Fruit fly (Drosophila melanogaster): Measurements from ENCODE around the gene Lgr4.
A peak's percentile ranks its signal among the peaks of the same experiment; 100 is the strongest.

The Lgr4 gene

DNA sequence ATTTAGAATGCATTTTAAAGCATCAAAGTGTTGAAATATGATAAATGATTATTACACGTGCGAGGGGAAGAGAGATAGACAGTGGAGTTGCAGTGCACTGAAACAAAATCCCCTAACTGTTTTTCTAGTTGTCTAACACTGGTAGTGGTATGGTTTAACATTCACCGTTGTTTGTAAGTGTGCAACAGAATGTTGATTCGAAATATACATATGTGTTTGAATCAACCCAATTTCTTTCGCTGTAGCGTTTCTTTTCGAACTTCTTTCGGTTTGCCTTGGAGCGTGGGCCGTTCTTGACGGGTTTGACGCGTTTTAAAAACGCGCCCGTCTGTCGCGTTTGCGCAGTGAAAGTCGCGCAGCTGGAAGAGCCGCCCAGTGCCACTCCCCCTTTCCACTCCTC, 32.3 kb upstream of the Lgr4 start:
- TF ChIP-seq CG3726 (GFP tag; IDR thresholded peaks at IDR 0.05) (no peak), CG15269 (tag; optimal IDR thresholded peaks at IDR 0.05) (no peak), Rfx (GFP tag; IDR thresholded peaks at IDR 0.05) (no peak), sens (GFP tag) (peak; percentile 74), grn (GFP tag; optimal IDR thresholded peaks at IDR 0.05) (no peak), jigr1 (GFP tag; IDR thresholded peaks at IDR 0.05) (no peak), ken (GFP tag; IDR thresholded peaks at IDR 0.05) (no peak), kah (GFP tag; optimal IDR thresholded peaks at IDR 0.05) (no peak), trh (GFP tag; optimal IDR thresholded peaks at IDR 0.05) (no peak), CG12071 (GFP tag; optimal IDR thresholded peaks at IDR 0.05) (no peak), tin (GFP tag; optimal IDR thresholded peaks at IDR 0.05) (no peak), Sry-β (GFP tag; optimal IDR thresholded peaks at IDR 0.05) (no peak), Sox100B (GFP tag; optimal IDR thresholded peaks at IDR 0.05) (no peak), ATbp (GFP tag; optimal IDR thresholded peaks at IDR 0.05) (peak; percentile 1), MESR4 (GFP tag; optimal IDR thresholded peaks at IDR 0.05) (no peak), CG17829 (tag; optimal IDR thresholded peaks at IDR 0.05) (peak; percentile 12), CG30431 (GFP tag; optimal IDR thresholded peaks at IDR 0.05) (no peak), CG6689 (GFP tag; IDR thresholded peaks at IDR 0.05) (0 out of 2 replicates have a peak, but pooled peaks have one; percentile 16), gt (GFP tag; IDR thresholded peaks at IDR 0.05) (no peak), CG9727 (GFP tag; optimal IDR thresholded peaks at IDR 0.05) (no peak), bsh (GFP tag; optimal IDR thresholded peaks at IDR 0.05) (peak in 1 of 2 experiments; percentile 55), Ssrp (tag; optimal IDR thresholded peaks at IDR 0.05) (peak; percentile 24), CG1603 (tag; optimal IDR thresholded peaks at IDR 0.05) (peak; percentile 43), CG11085 (GFP tag; IDR thresholded peaks at IDR 0.05) (no peak), fu2 (GFP tag; optimal IDR thresholded peaks at IDR 0.05) (no peak), Stat92E (GFP tag; optimal IDR thresholded peaks at IDR 0.05) (no peak), D19B (GFP tag; optimal IDR thresholded peaks at IDR 0.05) (no peak), ttk (GFP tag; IDR thresholded peaks at IDR 0.05) (0 out of 2 replicates have a peak, but pooled peaks have one; percentile 17), Jarid2 (GFP tag; optimal IDR thresholded peaks at IDR 0.05) (no peak), CG11696 (GFP tag; IDR thresholded peaks at IDR 0.05) (no peak), CrebB (tag; optimal IDR thresholded peaks at IDR 0.05) (no peak), nmo (GFP tag; optimal IDR thresholded peaks at IDR 0.05) (no peak), hth (optimal IDR thresholded peaks at IDR 0.05) (no peak), slp2 (GFP tag; optimal IDR thresholded peaks at IDR 0.05) (no peak), Atf-2 (GFP tag; optimal IDR thresholded peaks at IDR 0.05) (no peak), MTF-1 (GFP tag; optimal IDR thresholded peaks at IDR 0.05; ENCODE audit: borderline replicate concordance) (no peak), CG8290 (GFP tag; optimal IDR thresholded peaks at IDR 0.05) (no peak), CG8290 (tag; optimal IDR thresholded peaks at IDR 0.05) (no peak), Doc3 (GFP tag; IDR thresholded peaks at IDR 0.05; ENCODE audit: partially characterized antibody) (no peak), Dip2 (GFP tag; IDR thresholded peaks at IDR 0.05) (no peak), CG33557 (GFP tag; optimal IDR thresholded peaks at IDR 0.05) (no peak), trem (tag; optimal IDR thresholded peaks at IDR 0.05) (no peak), CG17359 (tag; optimal IDR thresholded peaks at IDR 0.05) (no peak), Hr3 (GFP tag; optimal IDR thresholded peaks at IDR 0.05) (no peak), tna (GFP tag; IDR thresholded peaks at IDR 0.05; ENCODE audit: partially characterized antibody) (no peak), Kr (GFP tag; optimal IDR thresholded peaks at IDR 0.05) (no peak), CG4360 (GFP tag; IDR thresholded peaks at IDR 0.05) (no peak), so (GFP tag; IDR thresholded peaks at IDR 0.05) (no peak), Sry-δ (GFP tag; optimal IDR thresholded peaks at IDR 0.05) (no peak), Hr51 (GFP tag; optimal IDR thresholded peaks at IDR 0.05) (no peak), rib (GFP tag; IDR thresholded peaks at IDR 0.05) (no peak), croc (GFP tag; conservative IDR thresholded peaks at IDR 0.05) (no peak)

Data from whole organism, embryonic.